Fruit fly (Drosophila melanogaster) whole organism, pupa: ENCODE measurements around the gene Sxl.
A peak's percentile ranks its signal among the peaks of the same experiment; 100 is the strongest.

Experiments
- CG10348 ChIP-seq: fragments of 200-800 bp; sonication (Bioruptor generic); IDR thresholded peaks from 2 replicates; pipeline ENCODE4 v1.3.6; 2022; ENCODE audit warnings: missing biosample characterization, missing genetic modification characterization
- CG12605 ChIP-seq: fragments of 200-800 bp; sonication (Bioruptor generic); IDR thresholded peaks from 2 replicates; pipeline ENCODE4 v1.3.6; 2022; ENCODE audit warnings: missing biosample characterization, missing genetic modification characterization
- CG13204 ChIP-seq: fragments of 200-800 bp; sonication (Bioruptor generic); optimal IDR thresholded peaks from 2 replicates; lab custom pipeline; 2018; ENCODE audit warnings: missing biosample characterization, mild to moderate bottlenecking, missing genetic modification characterization, moderate library complexity
- CG14655 ChIP-seq: fragments of 200-800 bp; sonication (Bioruptor generic); optimal IDR thresholded peaks from 3 replicates; lab custom pipeline; 2017; ENCODE audit warnings: mild to moderate bottlenecking, missing biosample characterization, missing genetic modification reagents, missing genetic modification characterization
- CG15710 ChIP-seq: fragments of 200-800 bp; sonication (Bioruptor generic); optimal IDR thresholded peaks from 2 replicates; lab custom pipeline; 2018; ENCODE audit warnings: missing biosample characterization, mild to moderate bottlenecking, missing genetic modification characterization, moderate library complexity
- CG17806 ChIP-seq: fragments of 200-800 bp; sonication (Bioruptor generic); optimal IDR thresholded peaks from 2 replicates; lab custom pipeline; 2018; ENCODE audit warnings: missing biosample characterization, mild to moderate bottlenecking, missing genetic modification characterization, moderate library complexity
- CG32121 ChIP-seq: fragments of 200-800 bp; sonication (Bioruptor generic); IDR thresholded peaks from 2 replicates; pipeline ENCODE4 v1.3.6; 2022; ENCODE audit warnings: missing biosample characterization, missing genetic modification characterization
- CG34367 ChIP-seq: fragments of 200-800 bp; sonication (Bioruptor generic); optimal IDR thresholded peaks from 2 replicates; lab custom pipeline; 2018; ENCODE audit warnings: missing biosample characterization, mild to moderate bottlenecking, missing genetic modification characterization
- CG4496 ChIP-seq: fragments of 200-800 bp; sonication (Bioruptor generic); IDR thresholded peaks from 3 replicates; pipeline ENCODE4 v1.3.6; 2022; ENCODE audit warnings: missing biosample characterization, missing genetic modification characterization
- CG8159 ChIP-seq: fragments of 200-800 bp; sonication (Bioruptor generic); optimal IDR thresholded peaks from 3 replicates; lab custom pipeline; 2018; ENCODE audit warnings: missing biosample characterization, mild to moderate bottlenecking, missing genetic modification characterization, moderate library complexity
- CG8301 ChIP-seq: fragments of 200-800 bp; sonication (Bioruptor generic); optimal IDR thresholded peaks from 2 replicates; lab custom pipeline; 2018; ENCODE audit warnings: missing biosample characterization, mild to moderate bottlenecking, missing genetic modification characterization
- CG9948 ChIP-seq: fragments of 200-800 bp; sonication (Bioruptor generic); optimal IDR thresholded peaks from 2 replicates; lab custom pipeline; 2018; ENCODE audit warnings: missing biosample characterization, mild to moderate bottlenecking, missing genetic modification characterization, moderate library complexity
- D1 ChIP-seq: fragments of 200-800 bp; sonication (Bioruptor generic); optimal IDR thresholded peaks from 2 replicates; lab custom pipeline; 2018; ENCODE audit warnings: missing biosample characterization, mild to moderate bottlenecking, missing genetic modification characterization, moderate library complexity
- EcR ChIP-seq: fragments of 200-800 bp; sonication (Bioruptor generic); optimal IDR thresholded peaks from 3 replicates; lab custom pipeline; 2019; ENCODE audit warnings: missing biosample characterization, missing genetic modification characterization, mild to moderate bottlenecking, moderate library complexity, missing genetic modification reagents
- Ets98B ChIP-seq: fragments of 200-800 bp; sonication (Bioruptor generic); IDR thresholded peaks from 2 replicates; pipeline ENCODE4 v1.3.6; 2022; ENCODE audit warnings: missing biosample characterization, missing genetic modification characterization
- Pif1A ChIP-seq: fragments of 200-800 bp; sonication (Bioruptor generic); optimal IDR thresholded peaks from 3 replicates; lab custom pipeline; 2016; ENCODE audit warnings: missing biosample characterization, missing genetic modification characterization
- Pif1B ChIP-seq: fragments of 200-800 bp; sonication (Bioruptor generic); optimal IDR thresholded peaks from 3 replicates; lab custom pipeline; 2016; ENCODE audit warnings: missing biosample characterization, missing genetic modification characterization
- Snoo ChIP-seq: fragments of 200-800 bp; sonication (Bioruptor generic); optimal IDR thresholded peaks from 3 replicates; lab custom pipeline; 2017; ENCODE audit warnings: missing biosample characterization, mild to moderate bottlenecking, missing genetic modification characterization, inconsistent platforms
- fd96Ca ChIP-seq: fragments of 200-800 bp; sonication (Bioruptor generic); IDR thresholded peaks from 3 replicates; pipeline ENCODE4 v1.3.6; 2022; ENCODE audit warnings: missing biosample characterization, missing genetic modification characterization
- gl ChIP-seq: fragments of 200-800 bp; sonication (Bioruptor generic); optimal IDR thresholded peaks from 2 replicates; lab custom pipeline; 2018; ENCODE audit warnings: missing biosample characterization, mild to moderate bottlenecking, missing genetic modification characterization
- rn ChIP-seq: fragments of 200-800 bp; sonication (Bioruptor generic); IDR thresholded peaks from 2 replicates; pipeline ENCODE4 v1.3.6; 2022; ENCODE audit warnings: missing biosample characterization, missing genetic modification characterization

The Sxl gene

dm6 chrX:7082407-7082806 lies 15.4 kb downstream of the Sxl start:
- TF ChIP-seq CG14655 (GFP tag; lab: Kevin White, UChicago) (no peak), Pif1A (GFP tag; lab: Kevin White, UChicago) (no peak), CG32121 (GFP tag; lab: Robert Waterston, UW) (no peak), CG10348 (GFP tag; lab: Robert Waterston, UW) (no peak)

DNA sequence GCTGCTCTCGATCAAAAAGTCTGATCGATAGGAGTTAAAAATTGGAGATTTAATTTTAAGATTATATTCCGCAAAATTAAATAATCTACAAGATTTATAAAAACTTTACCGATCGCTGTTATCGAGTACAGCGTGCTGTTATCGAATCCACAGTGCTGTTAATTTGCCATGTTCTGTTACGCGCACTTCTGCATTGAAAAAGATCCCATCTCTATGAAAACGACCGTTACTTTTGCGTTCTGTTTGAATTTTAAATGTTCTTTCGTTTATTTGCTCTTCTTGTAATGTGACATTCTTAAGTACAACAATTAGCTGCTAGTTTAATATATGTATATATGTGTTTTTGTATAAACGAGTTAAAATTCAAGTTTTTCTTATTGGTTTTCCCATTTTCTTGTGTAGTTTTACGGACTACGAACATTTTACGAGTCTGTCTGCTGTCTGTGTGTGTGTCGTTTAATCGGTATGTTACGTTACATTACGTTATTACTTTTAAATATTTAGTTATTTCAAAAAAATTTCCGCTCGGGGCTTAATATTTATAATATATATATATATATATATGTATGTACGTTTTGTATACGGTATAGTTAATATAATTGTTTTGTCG lies 23.4 kb downstream of the Sxl start:
- no peak for TF ChIP-seq CG34367 (tag; lab: Kevin White, UChicago)
- TF ChIP-seq CG8159 (tag; lab: Kevin White, UChicago): no peak
- TF ChIP-seq Snoo: no peak
- TF ChIP-seq D1 (tag; lab: Kevin White, UChicago): no peak
- TF ChIP-seq CG17806 (tag; lab: Kevin White, UChicago): no peak
- TF ChIP-seq Pif1A (GFP tag; lab: Kevin White, UChicago): no peak
- no peak for TF ChIP-seq CG8301 (tag; lab: Kevin White, UChicago)
- no peak for TF ChIP-seq Ets98B
- TF ChIP-seq CG9948 (tag; lab: Kevin White, UChicago): no peak
- TF ChIP-seq EcR (GFP tag; lab: Kevin White, UChicago): no peak
- no peak for TF ChIP-seq CG15710 (tag; lab: Kevin White, UChicago)
- no peak for TF ChIP-seq CG13204 (GFP tag; lab: Kevin White, UChicago)
- TF ChIP-seq gl: no peak
- no peak for TF ChIP-seq CG10348 (GFP tag; lab: Robert Waterston, UW)
- TF ChIP-seq rn: no peak
- no peak for TF ChIP-seq CG14655 (GFP tag; lab: Kevin White, UChicago)
- no peak for TF ChIP-seq CG32121 (GFP tag; lab: Robert Waterston, UW)
- no peak for TF ChIP-seq CG12605 (GFP tag; lab: Robert Waterston, UW)

dm6 chrX:7073234-7073878 lies 24.5 kb downstream of the Sxl start:
- TF ChIP-seq gl (no peak), CG8301 (tag; lab: Kevin White, UChicago) (no peak)
- TF ChIP-seq, all 21 proteins: peak for 0

- TF ChIP-seq CG17806 (tag; lab: Kevin White, UChicago): no peak
- no peak for TF ChIP-seq Pif1A (GFP tag; lab: Kevin White, UChicago)
- no peak for TF ChIP-seq Pif1B (GFP tag; lab: Kevin White, UChicago)
- TF ChIP-seq CG9948 (tag; lab: Kevin White, UChicago): no peak
- TF ChIP-seq Snoo: no peak
- no peak for TF ChIP-seq CG4496
- TF ChIP-seq CG10348 (GFP tag; lab: Robert Waterston, UW): no peak
- no peak for TF ChIP-seq CG14655 (GFP tag; lab: Kevin White, UChicago)
- no peak for TF ChIP-seq EcR (GFP tag; lab: Kevin White, UChicago)
- TF ChIP-seq CG15710 (tag; lab: Kevin White, UChicago): no peak
- no peak for TF ChIP-seq rn
- no peak for TF ChIP-seq CG32121 (GFP tag; lab: Robert Waterston, UW)
These were observed 28.8 kb downstream of the Sxl start, which contains the start of gene CG4607 for dm6 chrX:7069011-7069463. Gene CG4607, plus strand, starts transcription at chrX:7069413.

DNA sequence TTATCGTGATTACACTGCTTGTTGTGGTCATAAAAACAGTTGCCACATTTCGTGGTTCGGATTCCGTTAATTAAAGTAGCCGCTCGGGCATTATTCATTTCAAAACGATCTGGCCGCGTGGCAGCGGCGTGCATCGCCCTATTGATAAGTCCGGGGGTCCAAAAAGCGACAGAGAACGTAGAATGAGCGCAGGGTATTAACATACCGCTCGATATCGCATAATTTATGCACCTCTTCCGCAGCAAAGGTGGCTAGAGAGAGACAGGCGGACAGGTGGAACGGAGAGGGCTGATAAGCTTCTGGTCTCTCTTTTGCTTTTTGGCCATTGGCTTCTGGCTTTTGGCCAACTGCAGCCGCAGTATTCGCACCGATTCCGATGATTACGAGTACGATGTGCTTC lies 29.8 kb downstream of the Sxl start:
- TF ChIP-seq CG32121 (GFP tag; lab: Robert Waterston, UW) (no peak), gl (no peak), CG15710 (tag; lab: Kevin White, UChicago) (no peak), CG10348 (GFP tag; lab: Robert Waterston, UW) (no peak), CG13204 (GFP tag; lab: Kevin White, UChicago) (no peak), EcR (GFP tag; lab: Kevin White, UChicago) (no peak), CG4496 (no peak), rn (no peak), D1 (tag; lab: Kevin White, UChicago) (no peak), Pif1A (GFP tag; lab: Kevin White, UChicago) (no peak)

DNA sequence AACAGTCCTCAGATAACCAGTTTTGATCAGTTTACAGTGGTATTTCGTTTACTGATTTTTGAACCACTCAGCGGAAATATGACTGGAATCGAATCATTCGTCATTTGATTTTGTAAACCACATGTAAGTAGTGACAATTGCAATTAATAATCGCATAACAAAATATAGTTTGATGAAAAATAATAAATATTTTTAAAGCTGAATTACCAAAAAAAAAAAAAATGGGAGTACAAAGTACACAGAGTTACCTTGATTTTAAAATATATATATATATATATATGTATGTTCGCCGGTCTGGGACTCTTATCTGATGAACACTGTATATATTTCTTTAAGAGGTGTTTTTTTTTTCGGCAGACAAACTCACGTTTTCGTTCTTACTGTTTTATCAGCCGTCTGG lies 30.6 kb downstream of the Sxl start:
- TF ChIP-seq fd96Ca (no peak), Snoo (peak; percentile 3)

DNA sequence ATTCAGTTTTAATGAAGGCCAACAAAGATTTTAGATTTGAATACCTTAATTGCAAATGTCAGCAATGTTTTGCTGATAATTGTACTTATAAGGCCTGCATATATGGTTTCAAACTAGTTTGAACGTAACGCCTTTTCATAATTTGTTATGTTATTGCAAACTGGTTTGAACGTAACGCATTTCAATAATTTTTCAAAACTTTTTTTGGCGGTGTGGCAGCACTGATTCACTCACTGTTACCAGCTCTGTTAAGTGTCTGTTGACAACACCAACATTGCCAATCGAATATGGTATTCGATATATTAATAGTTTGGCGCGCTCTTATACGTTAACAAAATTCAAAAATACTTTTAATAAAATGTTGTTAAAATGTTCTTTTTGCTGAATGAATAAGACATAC lies 31.2 kb downstream of the Sxl start:
- no peak for TF ChIP-seq CG9948 (tag; lab: Kevin White, UChicago)
- no peak for TF ChIP-seq D1 (tag; lab: Kevin White, UChicago)
- no peak for TF ChIP-seq Pif1A (GFP tag; lab: Kevin White, UChicago)
- no peak for TF ChIP-seq rn
- TF ChIP-seq CG15710 (tag; lab: Kevin White, UChicago): no peak
- no peak for TF ChIP-seq CG17806 (tag; lab: Kevin White, UChicago)
- TF ChIP-seq CG34367 (tag; lab: Kevin White, UChicago): no peak
- no peak for TF ChIP-seq CG13204 (GFP tag; lab: Kevin White, UChicago)
- no peak for TF ChIP-seq EcR (GFP tag; lab: Kevin White, UChicago)
- TF ChIP-seq CG8301 (tag; lab: Kevin White, UChicago): no peak
- TF ChIP-seq CG12605 (GFP tag; lab: Robert Waterston, UW): no peak
- no peak for TF ChIP-seq fd96Ca
- TF ChIP-seq gl: no peak
- no peak for TF ChIP-seq CG4496
- no peak for TF ChIP-seq CG8159 (tag; lab: Kevin White, UChicago)
- no peak for TF ChIP-seq Ets98B
